Fruit fly (Drosophila melanogaster): Measurements from ENCODE around the gene Gr68a.

The Gr68a gene

dm6 chr3L:11711059-11711628, 40.0 kb upstream of the Gr68a start, which contains the start of gene crim (continued):
- TF ChIP-seq CG17186 (GFP tag; optimal IDR thresholded peaks at IDR 0.05) (no peak), CG1792 (GFP tag; optimal IDR thresholded peaks at IDR 0.05) (no peak), Mad (GFP tag; optimal IDR thresholded peaks at IDR 0.05) (no peak), stc (GFP tag; IDR thresholded peaks at IDR 0.05) (no peak), zen (tag; optimal IDR thresholded peaks at IDR 0.05) (no peak), MTF-1 (GFP tag; optimal IDR thresholded peaks at IDR 0.05; ENCODE audit: borderline replicate concordance) (no peak), tap (tag; optimal IDR thresholded peaks at IDR 0.05) (no peak), Adf1 (GFP tag; IDR thresholded peaks at IDR 0.05) (no peak), bsh (GFP tag; optimal IDR thresholded peaks at IDR 0.05) (no peak), h (optimal IDR thresholded peaks at IDR 0.05) (no peak), nmo (GFP tag; optimal IDR thresholded peaks at IDR 0.05) (peak; percentile 33), CG15073 (GFP tag; optimal IDR thresholded peaks at IDR 0.05) (no peak), slbo (GFP tag; IDR thresholded peaks at IDR 0.05) (no peak), eve (GFP tag; optimal IDR thresholded peaks at IDR 0.05) (no peak), CG10543 (GFP tag; optimal IDR thresholded peaks at IDR 0.05) (no peak), Bteb2 (GFP tag; optimal IDR thresholded peaks at IDR 0.05) (no peak), croc (GFP tag; conservative IDR thresholded peaks at IDR 0.05) (no peak), nom (GFP tag; optimal IDR thresholded peaks at IDR 0.05) (no peak), Rx (GFP tag; IDR thresholded peaks at IDR 0.05) (no peak), ftz-f1 (GFP tag; optimal IDR thresholded peaks at IDR 0.05) (no peak), Fer3 (tag; optimal IDR thresholded peaks at IDR 0.05) (no peak), danr (GFP tag; IDR thresholded peaks at IDR 0.05) (no peak), CG10959 (GFP tag; IDR thresholded peaks at IDR 0.05) (no peak), Lhr (GFP tag; optimal IDR thresholded peaks at IDR 0.05) (peak; percentile 52), CG34376 (GFP tag; optimal IDR thresholded peaks at IDR 0.05) (no peak), CG30403 (GFP tag; optimal IDR thresholded peaks at IDR 0.05) (peak; percentile 12), Nf-YC (tag; optimal IDR thresholded peaks at IDR 0.05) (peak; percentile 28), ewg (GFP tag; optimal IDR thresholded peaks at IDR 0.05) (no peak), dysf (GFP tag; IDR thresholded peaks at IDR 0.05) (no peak), ERR (GFP tag; optimal IDR thresholded peaks at IDR 0.05) (no peak), exex (tag; optimal IDR thresholded peaks at IDR 0.05) (no peak), bab2 (GFP tag; optimal IDR thresholded peaks at IDR 0.05) (no peak), Vsx1 (GFP tag; optimal IDR thresholded peaks at IDR 0.05) (no peak), CG3847 (GFP tag; IDR thresholded peaks at IDR 0.05) (0 out of 2 replicates have a peak, but pooled peaks have one; percentile 39), oc (tag; optimal IDR thresholded peaks at IDR 0.05) (no peak), CG4820 (GFP tag; optimal IDR thresholded peaks at IDR 0.05) (no peak), CG11247 (GFP tag; IDR thresholded peaks at IDR 0.05) (no peak), chinmo (GFP tag; IDR thresholded peaks at IDR 0.05; ENCODE audit: partially characterized antibody) (no peak), CG6689 (GFP tag; IDR thresholded peaks at IDR 0.05) (no peak), wor (GFP tag; IDR thresholded peaks at IDR 0.05) (no peak), Mrtf (GFP tag; IDR thresholded peaks at IDR 0.05) (no peak), CG7745 (tag; optimal IDR thresholded peaks at IDR 0.05) (no peak), CG7786 (GFP tag; optimal IDR thresholded peaks at IDR 0.05) (no peak), CG8281 (tag; optimal IDR thresholded peaks at IDR 0.05) (no peak), Rfx (GFP tag; IDR thresholded peaks at IDR 0.05) (no peak), CG13775 (GFP tag; optimal IDR thresholded peaks at IDR 0.05) (no peak), da (GFP tag; optimal IDR thresholded peaks at IDR 0.05) (no peak), vnd (GFP tag; IDR thresholded peaks at IDR 0.05; ENCODE audit: partially characterized antibody) (no peak), ATbp (GFP tag; optimal IDR thresholded peaks at IDR 0.05) (no peak), Fer1 (GFP tag; optimal IDR thresholded peaks at IDR 0.05) (peak; percentile 10), Dp (GFP tag; optimal IDR thresholded peaks at IDR 0.05) (peak; percentile 95)

Measured in whole organism, embryonic.